Fruit fly (Drosophila melanogaster) Kc167 (cell line): Measurements from ENCODE around the gene CG31122.

Experiments
- Myc ChIP-seq: fragments of >200 bp; optimal IDR thresholded peaks from 2 replicates; lab custom pipeline; 2017; ENCODE audit warnings: missing external identifiers
- Sin3A ChIP-seq: fragments of >200 bp; optimal IDR thresholded peaks from 2 replicates; lab custom pipeline; 2018; ENCODE audit warnings: missing external identifiers
- h ChIP-seq: fragments of >200 bp; optimal IDR thresholded peaks from 3 replicates; lab custom pipeline; 2018; ENCODE audit warnings: missing external identifiers
- insv ChIP-seq: fragments of >200 bp; optimal IDR thresholded peaks from 3 replicates; lab custom pipeline; 2018; ENCODE audit warnings: missing external identifiers
- psq ChIP-seq: fragments of >200 bp; optimal IDR thresholded peaks from 2 replicates; lab custom pipeline; 2017; ENCODE audit warnings: missing external identifiers
- ttk ChIP-seq: sonication (Bioruptor generic); optimal IDR thresholded peaks from 2 replicates; lab custom pipeline; 2017; ENCODE audit warnings: missing external identifiers

DNA sequence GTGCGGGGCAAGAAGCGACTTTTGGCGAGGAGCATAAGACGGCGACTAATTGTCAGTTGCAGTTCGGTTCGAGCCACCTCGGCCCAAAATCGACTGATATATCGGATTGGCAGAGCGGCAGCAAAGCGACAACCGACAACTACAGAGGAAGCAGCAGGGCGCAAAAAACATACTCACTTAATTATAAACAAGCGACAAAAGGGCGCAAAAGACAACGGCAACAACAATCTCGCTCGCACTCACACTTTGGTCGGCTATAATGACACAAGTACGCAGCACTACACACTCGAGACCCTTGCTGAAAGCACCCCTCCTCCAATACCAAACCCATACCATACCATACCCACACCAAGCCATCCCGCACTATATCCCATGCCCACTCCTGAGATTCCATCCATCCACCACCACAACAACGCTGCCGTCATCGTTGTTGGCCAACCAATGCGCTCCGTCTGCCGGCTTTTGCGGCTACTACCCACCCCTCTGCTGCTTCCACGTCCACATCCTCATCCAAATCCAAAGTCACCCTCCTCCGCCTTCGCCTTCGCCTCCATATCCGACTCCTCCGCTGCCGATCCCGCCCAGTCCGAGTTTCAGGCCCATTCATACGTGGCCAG, 39.9 kb downstream of the CG31122 start, which contains the start of gene gl:
- TF ChIP-seq h (no peak), Sin3A (lab: Kevin White, UChicago) (no peak), psq (no peak), ttk (lab: Kevin White, UChicago) (no peak), Myc (lab: Kevin White, UChicago) (no peak), insv (no peak)
